Worm (Caenorhabditis elegans) whole organism, early embryonic: ENCODE results near the gene D1054.9.

Experiments
- B0310.2 ChIP-seq: sonication (generic microtip); optimal IDR thresholded peaks from 2 replicates; lab custom pipeline; 2016; ENCODE audit warnings: mild to moderate bottlenecking, missing genetic modification characterization, missing compliant biosample characterization
- F13C5.2 ChIP-seq: sonication (generic microtip); optimal IDR thresholded peaks from 2 replicates; lab custom pipeline; 2017; ENCODE audit warnings: mild to moderate bottlenecking, missing genetic modification characterization, inconsistent platforms, missing compliant biosample characterization
- aly-1 ChIP-seq: sonication (generic microtip); optimal IDR thresholded peaks from 2 replicates; lab custom pipeline; 2016; ENCODE audit warnings: missing genetic modification characterization, missing compliant biosample characterization
- ama-1 ChIP-seq: fragments of 150-350 bp; optimal IDR thresholded peaks from 2 replicates; lab custom pipeline; 2014
- ceh-13 ChIP-seq: fragments of 200-800 bp; sonication (Bioruptor generic); optimal IDR thresholded peaks from 2 replicates; lab custom pipeline; 2018; ENCODE audit warnings: mild to moderate bottlenecking, missing genetic modification characterization, missing compliant biosample characterization
- ceh-36 ChIP-seq: sonication (generic microtip); optimal IDR thresholded peaks from 2 replicates; lab custom pipeline; 2016; ENCODE audit warnings: missing genetic modification characterization, inconsistent platforms, missing compliant biosample characterization
- ets-7 ChIP-seq: sonication (generic microtip); optimal IDR thresholded peaks from 2 replicates; lab custom pipeline; 2016; ENCODE audit warnings: missing genotype, missing genetic modification characterization, missing compliant biosample characterization
- flt-1 ChIP-seq: fragments of 200-800 bp; sonication (Bioruptor generic); IDR thresholded peaks from 2 replicates; pipeline ENCODE4 v1.3.6; 2022; ENCODE audit warnings: missing genetic modification characterization, missing compliant biosample characterization
- hmbx-1 ChIP-seq: sonication (generic microtip); optimal IDR thresholded peaks from 2 replicates; lab custom pipeline; 2016; ENCODE audit warnings: mild to moderate bottlenecking, missing genetic modification characterization, missing compliant biosample characterization
- hmg-4 ChIP-seq: fragments of 200-800 bp; sonication (Bioruptor generic); optimal IDR thresholded peaks from 2 replicates; lab custom pipeline; 2018; ENCODE audit warnings: mild to moderate bottlenecking, missing genetic modification characterization, missing compliant biosample characterization
- hnd-1 ChIP-seq: sonication (generic microtip); optimal IDR thresholded peaks from 2 replicates; lab custom pipeline; 2016; ENCODE audit warnings: missing genetic modification characterization, missing compliant biosample characterization
- pes-1 ChIP-seq: fragments of 200-800 bp; sonication (Bioruptor generic); IDR thresholded peaks from 2 replicates; pipeline ENCODE4 v1.3.6; 2022; ENCODE audit warnings: missing genetic modification reagents, missing genetic modification characterization, missing compliant biosample characterization
- scrt-1 ChIP-seq: fragments of 200-800 bp; sonication (Bioruptor generic); IDR thresholded peaks from 2 replicates; pipeline ENCODE4 v1.3.6; 2022; ENCODE audit warnings: missing genetic modification characterization, missing compliant biosample characterization
- sea-1 ChIP-seq: fragments of 200-800 bp; sonication (Bioruptor generic); conservative IDR thresholded peaks from 2 replicates; pipeline ENCODE4 v1.3.6; 2022; ENCODE audit warnings: missing genetic modification characterization, missing compliant biosample characterization
- tbx-11 ChIP-seq: fragments of 200-800 bp; sonication (Bioruptor generic); IDR thresholded peaks from 2 replicates; pipeline ENCODE4 v1.3.6; 2022; ENCODE audit warnings: missing genetic modification characterization, missing compliant biosample characterization
- tbx-37 ChIP-seq: fragments of 200-800 bp; sonication (Bioruptor generic); conservative IDR thresholded peaks from 2 replicates; pipeline ENCODE4 v1.3.6; 2022; ENCODE audit warnings: missing genetic modification reagents, missing genetic modification characterization, missing compliant biosample characterization
- tra-4 ChIP-seq: sonication (generic microtip); optimal IDR thresholded peaks from 2 replicates; lab custom pipeline; 2017; ENCODE audit warnings: missing genetic modification characterization, missing compliant biosample characterization

D1054.9 gene

ce11 chrV:10790921-10791320, at the start of gene D1054.9:
Gene D1054.9, minus strand, starts transcription at chrV:10791057.
- TF ChIP-seq B0310.2 (tag; lab: Kevin White, UChicago) (no peak), pes-1 (GFP tag; lab: Robert Waterston, UW) (no peak), tra-4 (tag; lab: Kevin White, UChicago) (no peak), sea-1 (no peak), hnd-1 (no peak), aly-1 (tag; lab: Kevin White, UChicago) (no peak), scrt-1 (GFP tag; lab: Robert Waterston, UW) (no peak), tbx-37 (GFP tag; lab: Robert Waterston, UW) (no peak), flt-1 (GFP tag; lab: Robert Waterston, UW) (no peak)

ce11 chrV:10839398-10839797, 48.5 kb upstream of the D1054.9 start:
- no peak for TF ChIP-seq B0310.2 (tag; lab: Kevin White, UChicago)
- no peak for TF ChIP-seq tbx-11 (GFP tag; lab: Robert Waterston, UW)
- TF ChIP-seq F13C5.2 (tag; lab: Kevin White, UChicago), result no peak
- TF ChIP-seq aly-1 (tag; lab: Kevin White, UChicago), result no peak
- TF ChIP-seq ama-1, result no peak

- TF ChIP-seq ama-1 (no peak), tbx-37 (GFP tag; lab: Robert Waterston, UW) (no peak), tra-4 (tag; lab: Kevin White, UChicago) (no peak), aly-1 (tag; lab: Kevin White, UChicago) (no peak), hmg-4 (GFP tag; lab: Kevin White, UChicago) (no peak), hmbx-1 (tag; lab: Kevin White, UChicago) (no peak), sea-1 (no peak), ets-7 (no peak), hnd-1 (no peak), flt-1 (GFP tag; lab: Robert Waterston, UW) (no peak), B0310.2 (tag; lab: Kevin White, UChicago) (no peak), ceh-13 (GFP tag; lab: Kevin White, UChicago) (no peak), tbx-11 (GFP tag; lab: Robert Waterston, UW) (no peak), ceh-36 (tag; lab: Kevin White, UChicago) (no peak), scrt-1 (GFP tag; lab: Robert Waterston, UW) (no peak)
Observed at ce11 chrV:10838204-10838603, 47.3 kb upstream of the D1054.9 start.

- TF ChIP-seq hnd-1 (no peak), scrt-1 (GFP tag; lab: Robert Waterston, UW) (no peak), tbx-37 (GFP tag; lab: Robert Waterston, UW) (no peak), ceh-13 (GFP tag; lab: Kevin White, UChicago) (no peak), ama-1 (no peak), sea-1 (no peak), tbx-11 (GFP tag; lab: Robert Waterston, UW) (no peak), tra-4 (tag; lab: Kevin White, UChicago) (no peak), hmg-4 (GFP tag; lab: Kevin White, UChicago) (no peak), F13C5.2 (tag; lab: Kevin White, UChicago) (no peak)
Observed at ce11 chrV:10834682-10835219, 43.9 kb upstream of the D1054.9 start.

- TF ChIP-seq tbx-11 (GFP tag; lab: Robert Waterston, UW) (no peak), ets-7 (no peak), ceh-13 (GFP tag; lab: Kevin White, UChicago) (no peak), F13C5.2 (tag; lab: Kevin White, UChicago) (no peak), pes-1 (GFP tag; lab: Robert Waterston, UW) (no peak), hmbx-1 (tag; lab: Kevin White, UChicago) (no peak), scrt-1 (GFP tag; lab: Robert Waterston, UW) (no peak), tbx-37 (GFP tag; lab: Robert Waterston, UW) (no peak), sea-1 (no peak), ama-1 (no peak), aly-1 (tag; lab: Kevin White, UChicago) (no peak), tra-4 (tag; lab: Kevin White, UChicago) (no peak), flt-1 (GFP tag; lab: Robert Waterston, UW) (no peak)
Observed at ce11 chrV:10832862-10833261, 42.0 kb upstream of the D1054.9 start.

ce11 chrV:10824711-10825110, 33.9 kb upstream of the D1054.9 start, which contains the start of gene nrx-1:
Gene nrx-1, plus strand, starts transcription at chrV:10825011.
- no peak for TF ChIP-seq flt-1 (GFP tag; lab: Robert Waterston, UW)
- no peak for TF ChIP-seq aly-1 (tag; lab: Kevin White, UChicago)
- no peak for TF ChIP-seq hmbx-1 (tag; lab: Kevin White, UChicago)

ce11 chrV:10818498-10818897, 27.6 kb upstream of the D1054.9 start:
- TF ChIP-seq aly-1 (tag; lab: Kevin White, UChicago), result no peak
- no peak for TF ChIP-seq ets-7
- TF ChIP-seq ama-1, result no peak
- TF ChIP-seq F13C5.2 (tag; lab: Kevin White, UChicago), result no peak
- TF ChIP-seq ceh-13 (GFP tag; lab: Kevin White, UChicago), result no peak
- no peak for TF ChIP-seq hmg-4 (GFP tag; lab: Kevin White, UChicago)
- no peak for TF ChIP-seq tbx-11 (GFP tag; lab: Robert Waterston, UW)
- no peak for TF ChIP-seq B0310.2 (tag; lab: Kevin White, UChicago)
- TF ChIP-seq sea-1, result no peak
- no peak for TF ChIP-seq hnd-1
- no peak for TF ChIP-seq tbx-37 (GFP tag; lab: Robert Waterston, UW)
- no peak for TF ChIP-seq scrt-1 (GFP tag; lab: Robert Waterston, UW)
- TF ChIP-seq ceh-36 (tag; lab: Kevin White, UChicago), result no peak

ce11 chrV:10816831-10817230, 26.0 kb upstream of the D1054.9 start:
- TF ChIP-seq hmbx-1 (tag; lab: Kevin White, UChicago) (no peak), flt-1 (GFP tag; lab: Robert Waterston, UW) (no peak), tbx-37 (GFP tag; lab: Robert Waterston, UW) (no peak), ama-1 (no peak), ceh-13 (GFP tag; lab: Kevin White, UChicago) (no peak), pes-1 (GFP tag; lab: Robert Waterston, UW) (no peak), scrt-1 (GFP tag; lab: Robert Waterston, UW) (no peak), hmg-4 (GFP tag; lab: Kevin White, UChicago) (no peak), ceh-36 (tag; lab: Kevin White, UChicago) (no peak), tbx-11 (GFP tag; lab: Robert Waterston, UW) (no peak), F13C5.2 (tag; lab: Kevin White, UChicago) (no peak), hnd-1 (no peak), sea-1 (no peak), aly-1 (tag; lab: Kevin White, UChicago) (no peak), tra-4 (tag; lab: Kevin White, UChicago) (no peak), B0310.2 (tag; lab: Kevin White, UChicago) (no peak), ets-7 (no peak)
